Worm (Caenorhabditis elegans) whole organism, young adult: ENCODE measurements around the gene R10E9.3.

Source experiments
- C17E4.6 ChIP-seq: fragments of 200-800 bp; sonication (Bioruptor generic); IDR thresholded peaks from 2 replicates; pipeline ENCODE4 v1.3.6; 2022; ENCODE audit warnings: missing genetic modification reagents, missing genetic modification characterization, missing compliant biosample characterization
- F52B5.7 ChIP-seq: sonication (generic microtip); optimal IDR thresholded peaks from 2 replicates; lab custom pipeline; 2016; ENCODE audit warnings: mild to moderate bottlenecking, missing genetic modification characterization, missing compliant biosample characterization
- K12H6.12 ChIP-seq: fragments of 200-800 bp; sonication (Bioruptor generic); optimal IDR thresholded peaks from 2 replicates; lab custom pipeline; 2018; ENCODE audit warnings: mild to moderate bottlenecking, missing genetic modification characterization, missing compliant biosample characterization
- Y53F4B.3 ChIP-seq: fragments of 200-800 bp; sonication (Bioruptor generic); IDR thresholded peaks from 2 replicates; pipeline ENCODE4 v1.3.6; 2022; ENCODE audit warnings: missing genetic modification reagents, missing genetic modification characterization, missing compliant biosample characterization
- ama-1 ChIP-seq, 3 experiments: fragments of 150-350 bp in 1 of 3; sonication (generic microtip) in 2 of 3; optimal IDR thresholded peaks; 2 replicates each; lab custom pipeline; 2014 to 2018; ENCODE audit warnings: missing biosample characterization in 2 of 3, missing genetic modification characterization in 2 of 3, missing genetic modification reagents in 2 of 3
- attf-5 ChIP-seq: fragments of 200-800 bp; sonication (Bioruptor generic); optimal IDR thresholded peaks from 2 replicates; lab custom pipeline; 2018; ENCODE audit warnings: mild to moderate bottlenecking, missing genetic modification characterization, missing compliant biosample characterization
- bed-1 ChIP-seq: fragments of 200-800 bp; sonication (Bioruptor generic); IDR thresholded peaks from 2 replicates; pipeline ENCODE4 v1.3.6; 2022; ENCODE audit warnings: missing genetic modification reagents, missing genetic modification characterization, missing compliant biosample characterization
- cebp-1 ChIP-seq, 2 experiments: fragments of 200-800 bp in 1 of 2; sonication (Bioruptor generic) in 1 of 2; sonication (generic microtip) in 1 of 2; IDR thresholded peaks in 1 of 2; optimal IDR thresholded peaks in 1 of 2; 2 replicates each; pipeline versions ENCODE4 v1.3.6 to Lab custom; 2017 to 2022; ENCODE audit warnings: missing compliant biosample characterization in 2 of 2, missing genetic modification characterization in 2 of 2, mild to moderate bottlenecking in 1 of 2, missing genetic modification reagents in 1 of 2, moderate library complexity in 1 of 2
- dox-1 ChIP-seq: fragments of 200-800 bp; sonication (Bioruptor generic); IDR thresholded peaks from 2 replicates; pipeline ENCODE4 v1.3.6; 2022; ENCODE audit warnings: missing genetic modification reagents, missing genetic modification characterization, missing compliant biosample characterization
- efl-1 ChIP-seq: fragments of 150-350 bp; optimal IDR thresholded peaks from 2 replicates; lab custom pipeline; 2014; ENCODE audit warnings: missing biosample characterization, missing genetic modification reagents, missing genetic modification characterization
- egrh-3 ChIP-seq: fragments of 200-800 bp; sonication (Bioruptor generic); IDR thresholded peaks from 2 replicates; pipeline ENCODE4 v1.3.6; 2022; ENCODE audit warnings: missing genetic modification reagents, missing genetic modification characterization, missing compliant biosample characterization
- hlh-26 ChIP-seq: fragments of 200-800 bp; sonication (Bioruptor generic); conservative IDR thresholded peaks from 2 replicates; pipeline ENCODE4 v1.3.6; 2022; ENCODE audit warnings: missing genetic modification reagents, missing genetic modification characterization, missing compliant biosample characterization
- hmg-1.2 ChIP-seq: fragments of 200-800 bp; sonication (Bioruptor generic); IDR thresholded peaks from 2 replicates; pipeline ENCODE4 v1.3.6; 2022; ENCODE audit warnings: missing genetic modification reagents, missing genetic modification characterization, missing compliant biosample characterization
- hrde-1 ChIP-seq: sonication (generic microtip); optimal IDR thresholded peaks from 2 replicates; lab custom pipeline; 2016; ENCODE audit warnings: missing genetic modification characterization, mild to moderate bottlenecking, missing compliant biosample characterization, moderate library complexity, missing genotype, missing genetic modification reagents, borderline replicate concordance
- let-526 ChIP-seq: fragments of 200-800 bp; sonication (Bioruptor generic); IDR thresholded peaks from 2 replicates; pipeline ENCODE4 v1.3.6; 2022; ENCODE audit warnings: missing genetic modification reagents, missing genetic modification characterization, missing compliant biosample characterization
- lin-26 ChIP-seq: fragments of 200-800 bp; sonication (Bioruptor generic); IDR thresholded peaks from 2 replicates; pipeline ENCODE4 v1.3.6; 2022; ENCODE audit warnings: missing genetic modification reagents, missing genetic modification characterization, missing compliant biosample characterization
- lin-35 ChIP-seq, 3 experiments: fragments of 150-350 bp in 2 of 3; sonication (generic microtip) in 1 of 3; optimal IDR thresholded peaks; 2 replicates each; lab custom pipeline; 2014 to 2018; ENCODE audit warnings: missing biosample characterization in 3 of 3, missing genetic modification characterization in 3 of 3, missing genetic modification reagents in 3 of 3
- lin-54 ChIP-seq: fragments of 200-800 bp; sonication (Bioruptor generic); optimal IDR thresholded peaks from 2 replicates; lab custom pipeline; 2018; ENCODE audit warnings: mild to moderate bottlenecking, missing genetic modification characterization, missing compliant biosample characterization
- madf-6 ChIP-seq: fragments of 200-800 bp; sonication (Bioruptor generic); IDR thresholded peaks from 2 replicates; pipeline ENCODE4 v1.3.6; 2022; ENCODE audit warnings: missing genetic modification reagents, missing genetic modification characterization, missing compliant biosample characterization
- madf-8 ChIP-seq: fragments of 200-800 bp; sonication (Bioruptor generic); conservative IDR thresholded peaks from 2 replicates; pipeline ENCODE4 v1.3.6; 2022; ENCODE audit warnings: missing genetic modification reagents, missing genetic modification characterization, missing compliant biosample characterization
- nhr-120 ChIP-seq: fragments of 200-800 bp; sonication (Bioruptor generic); IDR thresholded peaks from 2 replicates; pipeline ENCODE4 v1.3.6; 2022; ENCODE audit warnings: missing genetic modification characterization, missing compliant biosample characterization
- rpc-1 ChIP-seq, 2 experiments: fragments of 150-350 bp in 1 of 2; sonication (generic microtip) in 1 of 2; optimal IDR thresholded peaks; 2 replicates each; lab custom pipeline; 2014 to 2018; ENCODE audit warnings: missing biosample characterization in 1 of 2, missing genetic modification characterization in 1 of 2, missing genetic modification reagents in 1 of 2, missing genotype in 1 of 2
- snpc-1.3 ChIP-seq: sonication (generic microtip); optimal IDR thresholded peaks from 2 replicates; lab custom pipeline; 2017; ENCODE audit warnings: missing genetic modification characterization, mild to moderate bottlenecking, missing compliant biosample characterization, antibody characterized with exemption, moderate library complexity, missing genotype, missing genetic modification reagents; ENCODE audit not compliant: insufficient read depth
- snpc-4 ChIP-seq, 5 experiments: fragments of 150-350 bp in 1 of 5; sonication (generic microtip) in 4 of 5; optimal IDR thresholded peaks; 2 replicates each; lab custom pipeline; 2014 to 2018; ENCODE audit warnings: missing genetic modification characterization in 5 of 5, missing biosample characterization in 3 of 5, antibody characterized with exemption in 2 of 5, mild to moderate bottlenecking in 2 of 5, missing compliant biosample characterization in 2 of 5, missing genotype in 2 of 5, moderate library complexity in 2 of 5, missing genetic modification reagents in 1 of 5
- zfh-2 ChIP-seq: fragments of 200-800 bp; sonication (Bioruptor generic); conservative IDR thresholded peaks from 2 replicates; pipeline ENCODE4 v1.3.6; 2022; ENCODE audit warnings: missing genetic modification reagents, missing genetic modification characterization, missing compliant biosample characterization
- ztf-18 ChIP-seq: sonication (generic microtip); optimal IDR thresholded peaks from 2 replicates; lab custom pipeline; 2016; ENCODE audit warnings: missing genotype, mild to moderate bottlenecking, missing genetic modification characterization, missing compliant biosample characterization
- ztf-26 ChIP-seq: sonication (generic microtip); optimal IDR thresholded peaks from 2 replicates; lab custom pipeline; 2017; ENCODE audit warnings: missing genetic modification characterization, missing compliant biosample characterization

R10E9.3 gene

DNA sequence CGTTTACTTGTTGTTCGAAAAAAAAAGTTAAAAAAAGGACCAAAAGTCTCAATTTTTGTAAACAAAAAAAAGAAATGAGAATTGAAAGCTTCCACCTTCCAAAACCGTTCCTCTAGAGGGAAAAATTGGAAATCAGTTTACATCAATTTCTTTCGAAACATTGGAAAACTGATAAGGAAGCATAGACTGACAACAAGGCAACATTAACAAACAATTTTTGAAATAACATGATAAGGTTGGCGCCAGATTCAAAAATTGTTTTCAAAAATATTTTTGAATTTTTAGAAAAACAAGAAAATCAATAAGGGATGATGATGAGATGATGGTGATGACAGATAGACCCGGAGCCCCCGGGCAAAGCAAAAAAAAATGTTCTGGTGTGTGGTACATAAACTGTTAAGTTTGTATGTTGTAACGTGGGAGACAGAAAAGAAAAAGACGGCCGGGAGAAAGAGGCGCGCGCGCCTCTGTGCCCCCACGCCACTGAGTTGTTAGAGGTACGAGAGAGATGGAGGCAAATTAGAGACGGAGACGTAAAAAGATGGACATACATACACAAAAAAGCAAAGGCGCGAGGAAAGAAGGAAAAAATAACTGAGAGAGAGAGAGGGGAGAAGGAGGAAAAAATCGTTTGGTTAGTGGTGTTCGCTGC, 20.1 kb downstream of the R10E9.3 start (continued):
- TF ChIP-seq cebp-1 (GFP tag; IDR thresholded peaks at IDR 0.05; lab: Robert Waterston, UW) (peak; percentile 25; the same call in 1 of the 2 replicates), cebp-1 (tag; optimal IDR thresholded peaks at IDR 0.05; lab: Kevin White, UChicago) (peak; percentile 67)

DNA sequence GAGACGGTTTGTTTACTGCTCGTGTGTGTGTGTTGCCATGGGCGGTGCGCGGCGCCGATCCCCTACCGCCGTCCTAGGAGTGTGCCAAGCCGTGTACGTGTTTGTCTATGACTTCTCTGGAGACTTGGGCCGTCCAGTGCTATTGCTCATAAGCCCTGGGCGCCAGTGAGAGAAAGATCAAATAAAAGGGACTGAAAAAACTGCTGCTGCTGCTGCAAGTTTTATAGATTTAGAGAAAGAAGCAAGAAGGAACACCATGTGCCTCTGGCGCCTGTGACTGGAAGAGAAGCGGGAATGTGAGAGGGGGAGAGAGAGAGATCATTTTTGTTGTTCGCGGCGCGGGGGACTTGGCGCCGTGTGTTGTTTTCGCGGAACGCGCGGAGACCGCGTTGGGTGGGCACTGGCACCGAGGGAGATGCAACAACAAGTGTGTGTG, 24.0 kb downstream of the R10E9.3 start:
- TF ChIP-seq let-526 (no peak), lin-35 (GFP tag; optimal IDR thresholded peaks at IDR 0.05; lab: Kevin White, UChicago) (no peak), hmg-1.2 (GFP tag; lab: Robert Waterston, UW) (peak; percentile 32; the same call in 1 of the 2 replicates), nhr-120 (0 out of 2 replicates have a peak, but pooled peaks have one; percentile 15), lin-54 (GFP tag; lab: Kevin White, UChicago) (peak; percentile 2), attf-5 (peak; percentile 11), efl-1 (GFP tag; lab: Kevin White, UChicago) (peak; percentile 65), madf-6 (GFP tag; lab: Robert Waterston, UW) (peak; percentile 68; the same call in 1 of the 2 replicates), ama-1 (optimal IDR thresholded peaks at IDR 0.05; lab: Kevin White, UChicago) (no peak), ama-1 (GFP tag; optimal IDR thresholded peaks at IDR 0.05; lab: Kevin White, UChicago) (no peak), zfh-2 (GFP tag; lab: Robert Waterston, UW) (peak; percentile 95), dox-1 (GFP tag; lab: Robert Waterston, UW) (peak; percentile 46; the same call in 1 of the 2 replicates), C17E4.6 (GFP tag; lab: Robert Waterston, UW) (no peak), lin-26 (GFP tag; lab: Robert Waterston, UW) (peak; percentile 32; the same call in 1 of the 2 replicates), madf-8 (peak; percentile 38; the same call in 1 of the 2 replicates), K12H6.12 (tag; lab: Kevin White, UChicago) (peak; percentile 80), egrh-3 (GFP tag; lab: Robert Waterston, UW) (peak; percentile 50; the same call in 1 of the 2 replicates), hlh-26 (no peak), cebp-1 (GFP tag; IDR thresholded peaks at IDR 0.05; lab: Robert Waterston, UW) (no peak), cebp-1 (tag; optimal IDR thresholded peaks at IDR 0.05; lab: Kevin White, UChicago) (peak; percentile 30), F52B5.7 (tag; lab: Kevin White, UChicago) (peak; percentile 19)

DNA sequence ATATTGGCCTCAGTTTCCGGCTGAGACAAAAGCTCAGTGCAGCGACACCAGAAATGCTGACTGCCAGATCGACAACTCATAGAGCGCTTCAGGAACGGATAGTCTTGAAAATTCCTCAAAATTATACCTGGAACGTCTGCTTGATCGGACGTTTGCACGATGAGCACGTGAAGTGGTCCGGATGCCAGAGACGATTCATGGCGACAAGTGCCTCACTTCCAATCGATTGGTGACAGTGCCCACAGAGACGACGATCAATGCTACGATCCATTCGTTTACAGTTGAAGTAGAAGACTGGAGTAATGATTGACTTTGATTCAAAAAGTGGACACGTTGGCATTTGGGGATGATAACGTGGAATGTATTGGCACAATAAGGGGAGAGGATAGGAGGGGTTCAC, 26.3 kb downstream of the R10E9.3 start, which contains the start of gene Y1A5A.1:
Y1A5A.1 (minus strand) TSS at position 294 of the 400 bp plus-strand sequence.
- TF ChIP-seq rpc-1 (optimal IDR thresholded peaks at IDR 0.05; lab: Kevin White, UChicago) = no peak
- peak; percentile 15 for TF ChIP-seq rpc-1 (tag; optimal IDR thresholded peaks at IDR 0.05; lab: Kevin White, UChicago)
- TF ChIP-seq ztf-18 (tag; lab: Kevin White, UChicago) = no peak
- TF ChIP-seq, all 124 proteins: peak for 1

DNA sequence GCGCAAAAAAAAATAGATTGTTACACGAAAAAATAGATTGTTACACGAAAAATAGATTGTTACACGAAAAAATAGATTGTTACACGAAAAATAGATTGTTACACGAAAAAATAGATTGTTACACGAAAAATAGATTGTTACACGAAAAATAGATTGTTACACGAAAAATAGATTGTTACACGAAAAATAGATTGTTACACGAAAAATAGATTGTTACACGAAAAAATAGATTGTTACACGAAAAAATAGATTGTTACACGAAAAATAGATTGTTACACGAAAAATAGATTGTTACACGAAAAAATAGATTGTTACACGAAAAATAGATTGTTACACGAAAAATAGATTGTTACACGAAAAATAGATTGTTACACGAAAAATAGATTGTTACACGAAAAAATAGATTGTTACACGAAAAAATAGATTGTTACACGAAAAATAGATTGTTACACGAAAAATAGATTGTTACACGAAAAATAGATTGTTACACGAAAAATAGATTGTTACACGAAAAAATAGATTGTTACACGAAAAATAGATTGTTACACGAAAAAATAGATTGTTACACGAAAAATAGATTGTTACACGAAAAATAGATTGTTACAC, 27.2 kb downstream of the R10E9.3 start:
- TF ChIP-seq egrh-3 (GFP tag; lab: Robert Waterston, UW) (peak; percentile 94), Y53F4B.3 (peak; percentile 60; the same call in 1 of the 2 replicates)
- TF ChIP-seq, all 124 proteins: peak for 2; not testable (repeated sequence) for 122

DNA sequence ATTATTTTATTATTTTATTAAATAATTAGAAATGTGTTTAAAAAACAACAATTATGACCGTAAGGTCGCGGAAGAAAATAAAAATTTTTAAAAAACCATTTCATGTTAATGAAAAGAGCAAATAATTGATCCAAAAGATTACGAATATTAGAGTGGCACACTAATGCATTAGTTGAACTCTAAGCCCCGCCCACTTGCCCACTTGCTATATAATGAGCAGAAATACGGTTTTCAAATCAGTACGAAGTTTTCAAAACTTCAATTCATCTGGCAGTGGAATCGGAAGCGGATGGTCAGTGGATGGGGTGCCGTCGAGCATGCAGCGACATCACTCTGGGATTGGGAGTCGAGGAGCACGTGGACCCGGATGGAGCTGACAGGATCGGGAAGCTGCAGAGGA, 27.7 kb downstream of the R10E9.3 start, which contains the start of gene C36E8.6:
C36E8.6 (plus strand) TSS at position 301 of the 400 bp plus-strand sequence.
- no peak for TF ChIP-seq ztf-26 (tag; lab: Kevin White, UChicago)
- no peak for TF ChIP-seq efl-1 (GFP tag; lab: Kevin White, UChicago)
- no peak for TF ChIP-seq bed-1 (GFP tag; lab: Robert Waterston, UW)
- no peak for TF ChIP-seq cebp-1 (GFP tag; IDR thresholded peaks at IDR 0.05; lab: Robert Waterston, UW)
- no peak for TF ChIP-seq cebp-1 (tag; optimal IDR thresholded peaks at IDR 0.05; lab: Kevin White, UChicago)
- TF ChIP-seq snpc-1.3 = no peak
- TF ChIP-seq hrde-1 = no peak
- TF ChIP-seq snpc-4 (GFP tag; optimal IDR thresholded peaks at IDR 0.05; lab: Kevin White, UChicago) = no peak
- no peak for TF ChIP-seq snpc-4 (tag; optimal IDR thresholded peaks at IDR 0.05; lab: Kevin White, UChicago)
- TF ChIP-seq, all 124 proteins: peak for 0
